Worm (Caenorhabditis elegans) whole organism, young adult: Measurements from ENCODE around the gene C54D10.9.

Source experiments
- B0035.1 ChIP-seq: sonication (generic microtip); optimal IDR thresholded peaks from 2 replicates; lab custom pipeline; 2016; ENCODE audit warnings: missing genetic modification characterization, mild to moderate bottlenecking, missing compliant biosample characterization, missing genotype, missing genetic modification reagents
- B0261.1 ChIP-seq: sonication (generic microtip); optimal IDR thresholded peaks from 2 replicates; lab custom pipeline; 2016; ENCODE audit warnings: mild to moderate bottlenecking, missing genetic modification characterization, moderate library complexity, missing compliant biosample characterization
- B0336.3 ChIP-seq: fragments of 200-800 bp; sonication (Bioruptor generic); IDR thresholded peaks from 2 replicates; pipeline ENCODE4 v1.3.6; 2022; ENCODE audit warnings: missing genetic modification characterization, missing compliant biosample characterization
- C17E4.6 ChIP-seq: fragments of 200-800 bp; sonication (Bioruptor generic); IDR thresholded peaks from 2 replicates; pipeline ENCODE4 v1.3.6; 2022; ENCODE audit warnings: missing genetic modification reagents, missing genetic modification characterization, missing compliant biosample characterization
- D2030.7 ChIP-seq: fragments of 200-800 bp; sonication (Bioruptor generic); IDR thresholded peaks from 2 replicates; pipeline ENCODE4 v1.3.6; 2022; ENCODE audit warnings: missing genetic modification reagents, missing genetic modification characterization, missing compliant biosample characterization
- F23B12.7 ChIP-seq: sonication (generic microtip); optimal IDR thresholded peaks from 2 replicates; lab custom pipeline; 2017; ENCODE audit warnings: missing genetic modification characterization, mild to moderate bottlenecking, missing compliant biosample characterization, antibody characterized with exemption, moderate library complexity; ENCODE audit not compliant: insufficient read depth
- F49E8.2 ChIP-seq: sonication (generic microtip); optimal IDR thresholded peaks from 3 replicates; lab custom pipeline; 2017; ENCODE audit warnings: missing genetic modification characterization, mild to moderate bottlenecking, missing compliant biosample characterization, antibody characterized with exemption, moderate library complexity; ENCODE audit not compliant: insufficient read depth
- F52B5.7 ChIP-seq: sonication (generic microtip); optimal IDR thresholded peaks from 2 replicates; lab custom pipeline; 2016; ENCODE audit warnings: mild to moderate bottlenecking, missing genetic modification characterization, missing compliant biosample characterization
- F55B11.4 ChIP-seq: sonication (generic microtip); optimal IDR thresholded peaks from 2 replicates; lab custom pipeline; 2016; ENCODE audit warnings: missing compliant biosample characterization, missing genetic modification characterization, borderline replicate concordance; ENCODE audit not compliant: insufficient read depth
- K11D2.4 ChIP-seq: fragments of 200-800 bp; sonication (Bioruptor generic); IDR thresholded peaks from 2 replicates; pipeline ENCODE4 v1.3.6; 2022; ENCODE audit warnings: missing genetic modification reagents, missing genetic modification characterization, missing compliant biosample characterization
- K12H6.12 ChIP-seq: fragments of 200-800 bp; sonication (Bioruptor generic); optimal IDR thresholded peaks from 2 replicates; lab custom pipeline; 2018; ENCODE audit warnings: mild to moderate bottlenecking, missing genetic modification characterization, missing compliant biosample characterization
- T07F8.4 ChIP-seq: sonication (generic microtip); optimal IDR thresholded peaks from 2 replicates; lab custom pipeline; 2016; ENCODE audit warnings: mild to moderate bottlenecking, missing genetic modification characterization, moderate library complexity, missing compliant biosample characterization
- T26A5.8 ChIP-seq: sonication (generic microtip); optimal IDR thresholded peaks from 2 replicates; lab custom pipeline; 2016; ENCODE audit warnings: missing genetic modification characterization, missing compliant biosample characterization
- Y56A3A.18 ChIP-seq: fragments of 200-800 bp; sonication (Bioruptor generic); IDR thresholded peaks from 2 replicates; pipeline ENCODE4 v1.3.6; 2022; ENCODE audit warnings: missing genetic modification reagents, missing genetic modification characterization, missing compliant biosample characterization
- athp-1 ChIP-seq: sonication (generic microtip); optimal IDR thresholded peaks from 2 replicates; lab custom pipeline; 2017; ENCODE audit warnings: mild to moderate bottlenecking, missing genetic modification characterization, missing compliant biosample characterization
- attf-5 ChIP-seq: fragments of 200-800 bp; sonication (Bioruptor generic); optimal IDR thresholded peaks from 2 replicates; lab custom pipeline; 2018; ENCODE audit warnings: mild to moderate bottlenecking, missing genetic modification characterization, missing compliant biosample characterization
- bed-2 ChIP-seq: fragments of 200-800 bp; sonication (Bioruptor generic); IDR thresholded peaks from 2 replicates; pipeline ENCODE4 v1.3.6; 2022; ENCODE audit warnings: missing genetic modification reagents, missing genetic modification characterization, missing compliant biosample characterization
- cebp-2 ChIP-seq: fragments of 200-800 bp; sonication (Bioruptor generic); IDR thresholded peaks from 2 replicates; pipeline ENCODE4 v1.3.6; 2022; ENCODE audit warnings: missing genetic modification characterization, missing compliant biosample characterization
- chd-7 ChIP-seq: sonication (generic microtip); optimal IDR thresholded peaks from 2 replicates; lab custom pipeline; 2016; ENCODE audit warnings: mild to moderate bottlenecking, missing genetic modification characterization, moderate library complexity, missing compliant biosample characterization
- efl-1 ChIP-seq: fragments of 150-350 bp; optimal IDR thresholded peaks from 2 replicates; lab custom pipeline; 2014; ENCODE audit warnings: missing biosample characterization, missing genetic modification reagents, missing genetic modification characterization
- egl-18 ChIP-seq: fragments of 200-800 bp; sonication (Bioruptor generic); IDR thresholded peaks from 2 replicates; pipeline ENCODE4 v1.3.6; 2022; ENCODE audit warnings: missing genetic modification reagents, missing genetic modification characterization, missing compliant biosample characterization
- fkh-3 ChIP-seq: sonication (generic microtip); optimal IDR thresholded peaks from 2 replicates; lab custom pipeline; 2016; ENCODE audit warnings: mild to moderate bottlenecking, missing genetic modification characterization, missing compliant biosample characterization
- gei-17 ChIP-seq: fragments of 200-800 bp; sonication (Bioruptor generic); optimal IDR thresholded peaks from 2 replicates; lab custom pipeline; 2018; ENCODE audit warnings: mild to moderate bottlenecking, missing genetic modification characterization, missing compliant biosample characterization
- hsf-1 ChIP-seq: fragments of 200-800 bp; sonication (Bioruptor generic); IDR thresholded peaks from 2 replicates; pipeline ENCODE4 v1.3.6; 2022; ENCODE audit warnings: missing genetic modification reagents, missing genetic modification characterization, missing compliant biosample characterization
- lir-1 ChIP-seq: fragments of 200-800 bp; sonication (Bioruptor generic); conservative IDR thresholded peaks from 2 replicates; pipeline ENCODE4 v1.3.6; 2022; ENCODE audit warnings: missing genetic modification reagents, missing genetic modification characterization, missing compliant biosample characterization
- madf-6 ChIP-seq: fragments of 200-800 bp; sonication (Bioruptor generic); IDR thresholded peaks from 2 replicates; pipeline ENCODE4 v1.3.6; 2022; ENCODE audit warnings: missing genetic modification reagents, missing genetic modification characterization, missing compliant biosample characterization
- mel-28 ChIP-seq: sonication (generic microtip); optimal IDR thresholded peaks from 2 replicates; lab custom pipeline; 2016; ENCODE audit warnings: borderline replicate concordance, mild to moderate bottlenecking, missing genetic modification characterization, missing compliant biosample characterization
- mes-4 ChIP-seq: sonication (generic microtip); optimal IDR thresholded peaks from 2 replicates; lab custom pipeline; 2016; ENCODE audit warnings: missing genotype, missing genetic modification characterization, missing compliant biosample characterization
- nfya-1 ChIP-seq: sonication (generic microtip); optimal IDR thresholded peaks from 2 replicates; lab custom pipeline; 2017; ENCODE audit warnings: antibody characterized with exemption, missing compliant biosample characterization, missing genetic modification characterization, borderline replicate concordance; ENCODE audit not compliant: insufficient read depth
- nhr-179 ChIP-seq: sonication (generic microtip); optimal IDR thresholded peaks from 2 replicates; lab custom pipeline; 2016; ENCODE audit warnings: mild to moderate bottlenecking, missing genetic modification characterization, missing compliant biosample characterization
- nhr-90 ChIP-seq: sonication (generic microtip); optimal IDR thresholded peaks from 2 replicates; lab custom pipeline; 2016; ENCODE audit warnings: missing genotype, mild to moderate bottlenecking, missing genetic modification characterization, missing compliant biosample characterization
- pbrm-1 ChIP-seq: fragments of 200-800 bp; sonication (Bioruptor generic); IDR thresholded peaks from 2 replicates; pipeline ENCODE4 v1.3.6; 2022; ENCODE audit warnings: missing genetic modification reagents, missing genetic modification characterization, missing compliant biosample characterization
- rcor-1 ChIP-seq: fragments of 200-800 bp; sonication (Bioruptor generic); IDR thresholded peaks from 2 replicates; pipeline ENCODE4 v1.3.6; 2022; ENCODE audit warnings: missing genetic modification reagents, missing genetic modification characterization, missing compliant biosample characterization
- rec-8 ChIP-seq, 2 experiments: sonication (generic microtip); optimal IDR thresholded peaks; 2 replicates each; lab custom pipeline; 2016; ENCODE audit warnings: mild to moderate bottlenecking in 2 of 2, missing genetic modification characterization in 2 of 2, missing genetic modification reagents in 2 of 2, missing genotype in 2 of 2, missing biosample characterization in 1 of 2, missing compliant biosample characterization in 1 of 2, moderate library complexity in 1 of 2
- repo-1 ChIP-seq: sonication (generic microtip); optimal IDR thresholded peaks from 2 replicates; lab custom pipeline; 2017; ENCODE audit warnings: mild to moderate bottlenecking, missing genetic modification characterization, missing compliant biosample characterization
- rpc-1 ChIP-seq, 2 experiments: fragments of 150-350 bp in 1 of 2; sonication (generic microtip) in 1 of 2; optimal IDR thresholded peaks; 2 replicates each; lab custom pipeline; 2014 to 2018; ENCODE audit warnings: missing biosample characterization in 1 of 2, missing genetic modification characterization in 1 of 2, missing genetic modification reagents in 1 of 2, missing genotype in 1 of 2
- sea-2 ChIP-seq: fragments of 200-800 bp; sonication (Bioruptor generic); IDR thresholded peaks from 2 replicates; pipeline ENCODE4 v1.3.6; 2022; ENCODE audit warnings: missing genetic modification characterization, missing compliant biosample characterization
- snpc-1.1 ChIP-seq: sonication (generic microtip); optimal IDR thresholded peaks from 2 replicates; lab custom pipeline; 2017; ENCODE audit warnings: missing genetic modification characterization, mild to moderate bottlenecking, missing compliant biosample characterization, antibody characterized with exemption, moderate library complexity, missing genotype, missing genetic modification reagents; ENCODE audit not compliant: insufficient read depth
- sptf-2 ChIP-seq: fragments of 200-800 bp; sonication (Bioruptor generic); optimal IDR thresholded peaks from 2 replicates; lab custom pipeline; 2018; ENCODE audit warnings: mild to moderate bottlenecking, missing genetic modification characterization, missing compliant biosample characterization
- unc-130 ChIP-seq: sonication (generic microtip); optimal IDR thresholded peaks from 2 replicates; lab custom pipeline; 2016; ENCODE audit warnings: missing genetic modification reagents, missing genetic modification characterization, missing compliant biosample characterization
- zfh-2 ChIP-seq: fragments of 200-800 bp; sonication (Bioruptor generic); conservative IDR thresholded peaks from 2 replicates; pipeline ENCODE4 v1.3.6; 2022; ENCODE audit warnings: missing genetic modification reagents, missing genetic modification characterization, missing compliant biosample characterization
- ztf-28 ChIP-seq: fragments of 200-800 bp; sonication (Bioruptor generic); IDR thresholded peaks from 2 replicates; pipeline ENCODE4 v1.3.6; 2022; ENCODE audit warnings: missing genetic modification reagents, missing genetic modification characterization, missing compliant biosample characterization
- ztf-3 ChIP-seq: fragments of 200-800 bp; sonication (Bioruptor generic); optimal IDR thresholded peaks from 2 replicates; lab custom pipeline; 2018; ENCODE audit warnings: mild to moderate bottlenecking, missing genetic modification characterization, missing compliant biosample characterization

C54D10.9 gene

DNA sequence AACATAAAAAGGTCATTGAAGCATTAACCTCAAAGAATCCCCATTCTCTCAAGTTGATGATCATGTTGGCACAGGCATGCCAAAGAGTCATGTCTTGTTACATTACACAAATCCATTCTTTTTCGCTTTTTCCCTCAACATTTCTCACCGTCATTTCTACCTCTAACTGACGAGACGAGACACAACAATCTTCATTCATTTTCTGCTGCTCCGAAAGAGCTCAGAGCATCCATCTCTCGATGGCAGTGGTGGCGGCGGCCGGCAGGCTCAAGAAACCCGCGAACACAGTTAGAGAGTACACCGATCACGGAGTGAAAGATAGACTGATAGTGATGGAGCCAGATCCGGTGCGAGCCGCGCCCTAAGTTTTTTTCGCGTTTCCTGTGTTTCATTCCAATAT lies 30.2 kb downstream of the C54D10.9 start (continued):
- TF ChIP-seq bed-2 (GFP tag; lab: Robert Waterston, UW) (no peak), pbrm-1 (GFP tag; lab: Robert Waterston, UW) (peak; percentile 38; the same call in 1 of the 2 replicates), F23B12.7 (no peak), nhr-179 (no peak), egl-18 (GFP tag; lab: Robert Waterston, UW) (no peak), repo-1 (tag; lab: Kevin White, UChicago) (no peak), D2030.7 (no peak), T26A5.8 (tag; lab: Kevin White, UChicago) (no peak), gei-17 (GFP tag; lab: Kevin White, UChicago) (no peak), K11D2.4 (GFP tag; lab: Robert Waterston, UW) (no peak), rec-8 (tag; optimal IDR thresholded peaks at IDR 0.05; lab: Kevin White, UChicago) (no peak), F52B5.7 (tag; lab: Kevin White, UChicago) (no peak), mel-28 (tag; lab: Kevin White, UChicago) (no peak), attf-5 (GFP tag; lab: Kevin White, UChicago) (no peak), fkh-3 (tag; lab: Kevin White, UChicago) (no peak), ztf-3 (GFP tag; lab: Kevin White, UChicago) (no peak), ztf-28 (GFP tag; lab: Robert Waterston, UW) (no peak), mes-4 (no peak), nhr-90 (tag; lab: Kevin White, UChicago) (peak; percentile 5), zfh-2 (GFP tag; lab: Robert Waterston, UW) (peak; percentile 92), sptf-2 (GFP tag; lab: Kevin White, UChicago) (no peak), nfya-1 (tag; lab: Kevin White, UChicago) (no peak), hsf-1 (GFP tag; lab: Robert Waterston, UW) (no peak), F49E8.2 (tag; lab: Kevin White, UChicago) (no peak), snpc-1.1 (no peak), lir-1 (no peak), chd-7 (tag; lab: Kevin White, UChicago) (peak; percentile 26), C17E4.6 (GFP tag; lab: Robert Waterston, UW) (no peak), sea-2 (GFP tag; lab: Robert Waterston, UW) (no peak), B0336.3 (GFP tag; lab: Robert Waterston, UW) (no peak), efl-1 (GFP tag; lab: Kevin White, UChicago) (no peak), madf-6 (GFP tag; lab: Robert Waterston, UW) (no peak)

DNA sequence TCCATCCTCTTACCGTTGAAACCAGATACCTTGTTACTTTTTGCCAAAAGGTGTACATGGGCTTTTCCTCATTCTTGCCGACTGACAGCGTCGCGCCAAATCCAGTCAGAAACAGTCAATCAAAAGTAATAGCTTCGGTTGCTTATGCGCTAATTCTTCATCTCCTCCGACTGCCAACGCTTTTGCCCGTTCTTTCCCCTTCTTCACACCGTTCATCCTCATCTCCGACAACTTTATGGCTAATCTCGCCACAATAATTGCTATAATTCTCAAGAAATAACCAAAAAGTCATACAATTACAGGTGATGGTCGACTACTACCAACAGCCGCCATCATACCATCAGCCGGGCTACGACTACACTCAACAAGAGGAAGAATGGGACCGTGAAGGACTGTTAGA lies 31.2 kb downstream of the C54D10.9 start, which contains the start of gene atn-1:
Gene atn-1 (plus strand): TSS at position 301 of the 400 bp plus-strand sequence.
- TF ChIP-seq F55B11.4 (tag; lab: Kevin White, UChicago) (no peak), rcor-1 (GFP tag; lab: Robert Waterston, UW) (no peak), T07F8.4 (tag; lab: Kevin White, UChicago) (no peak), K12H6.12 (tag; lab: Kevin White, UChicago) (no peak), rpc-1 (optimal IDR thresholded peaks at IDR 0.05; lab: Kevin White, UChicago) (no peak), rpc-1 (tag; optimal IDR thresholded peaks at IDR 0.05; lab: Kevin White, UChicago) (no peak), B0261.1 (tag; lab: Kevin White, UChicago) (no peak), B0035.1 (tag; lab: Kevin White, UChicago) (no peak), unc-130 (GFP tag; lab: Kevin White, UChicago) (no peak), C17E4.6 (GFP tag; lab: Robert Waterston, UW) (no peak), cebp-2 (GFP tag; lab: Robert Waterston, UW) (no peak), athp-1 (tag; lab: Kevin White, UChicago) (no peak), bed-2 (GFP tag; lab: Robert Waterston, UW) (no peak), Y56A3A.18 (GFP tag; lab: Robert Waterston, UW) (no peak)
